Fruit fly (Drosophila melanogaster) whole organism, pupa: ENCODE measurements around the gene SLC5A11.

Experiments
- CG10348 ChIP-seq: fragments of 200-800 bp; sonication (Bioruptor generic); IDR thresholded peaks from 2 replicates; pipeline ENCODE4 v1.3.6; 2022; ENCODE audit warnings: missing biosample characterization, missing genetic modification characterization
- CG12605 ChIP-seq: fragments of 200-800 bp; sonication (Bioruptor generic); IDR thresholded peaks from 2 replicates; pipeline ENCODE4 v1.3.6; 2022; ENCODE audit warnings: missing biosample characterization, missing genetic modification characterization
- CG13204 ChIP-seq: fragments of 200-800 bp; sonication (Bioruptor generic); optimal IDR thresholded peaks from 2 replicates; lab custom pipeline; 2018; ENCODE audit warnings: missing biosample characterization, mild to moderate bottlenecking, missing genetic modification characterization, moderate library complexity
- CG14655 ChIP-seq: fragments of 200-800 bp; sonication (Bioruptor generic); optimal IDR thresholded peaks from 3 replicates; lab custom pipeline; 2017; ENCODE audit warnings: mild to moderate bottlenecking, missing biosample characterization, missing genetic modification reagents, missing genetic modification characterization
- CG15710 ChIP-seq: fragments of 200-800 bp; sonication (Bioruptor generic); optimal IDR thresholded peaks from 2 replicates; lab custom pipeline; 2018; ENCODE audit warnings: missing biosample characterization, mild to moderate bottlenecking, missing genetic modification characterization, moderate library complexity
- CG17806 ChIP-seq: fragments of 200-800 bp; sonication (Bioruptor generic); optimal IDR thresholded peaks from 2 replicates; lab custom pipeline; 2018; ENCODE audit warnings: missing biosample characterization, mild to moderate bottlenecking, missing genetic modification characterization, moderate library complexity
- CG32121 ChIP-seq: fragments of 200-800 bp; sonication (Bioruptor generic); IDR thresholded peaks from 2 replicates; pipeline ENCODE4 v1.3.6; 2022; ENCODE audit warnings: missing biosample characterization, missing genetic modification characterization
- CG34367 ChIP-seq: fragments of 200-800 bp; sonication (Bioruptor generic); optimal IDR thresholded peaks from 2 replicates; lab custom pipeline; 2018; ENCODE audit warnings: missing biosample characterization, mild to moderate bottlenecking, missing genetic modification characterization
- CG4496 ChIP-seq: fragments of 200-800 bp; sonication (Bioruptor generic); IDR thresholded peaks from 3 replicates; pipeline ENCODE4 v1.3.6; 2022; ENCODE audit warnings: missing biosample characterization, missing genetic modification characterization
- CG8159 ChIP-seq: fragments of 200-800 bp; sonication (Bioruptor generic); optimal IDR thresholded peaks from 3 replicates; lab custom pipeline; 2018; ENCODE audit warnings: missing biosample characterization, mild to moderate bottlenecking, missing genetic modification characterization, moderate library complexity
- CG8301 ChIP-seq: fragments of 200-800 bp; sonication (Bioruptor generic); optimal IDR thresholded peaks from 2 replicates; lab custom pipeline; 2018; ENCODE audit warnings: missing biosample characterization, mild to moderate bottlenecking, missing genetic modification characterization
- CG9948 ChIP-seq: fragments of 200-800 bp; sonication (Bioruptor generic); optimal IDR thresholded peaks from 2 replicates; lab custom pipeline; 2018; ENCODE audit warnings: missing biosample characterization, mild to moderate bottlenecking, missing genetic modification characterization, moderate library complexity
- D1 ChIP-seq: fragments of 200-800 bp; sonication (Bioruptor generic); optimal IDR thresholded peaks from 2 replicates; lab custom pipeline; 2018; ENCODE audit warnings: missing biosample characterization, mild to moderate bottlenecking, missing genetic modification characterization, moderate library complexity
- EcR ChIP-seq: fragments of 200-800 bp; sonication (Bioruptor generic); optimal IDR thresholded peaks from 3 replicates; lab custom pipeline; 2019; ENCODE audit warnings: missing biosample characterization, missing genetic modification characterization, mild to moderate bottlenecking, moderate library complexity, missing genetic modification reagents
- Ets98B ChIP-seq: fragments of 200-800 bp; sonication (Bioruptor generic); IDR thresholded peaks from 2 replicates; pipeline ENCODE4 v1.3.6; 2022; ENCODE audit warnings: missing biosample characterization, missing genetic modification characterization
- Pif1A ChIP-seq: fragments of 200-800 bp; sonication (Bioruptor generic); optimal IDR thresholded peaks from 3 replicates; lab custom pipeline; 2016; ENCODE audit warnings: missing biosample characterization, missing genetic modification characterization
- Pif1B ChIP-seq: fragments of 200-800 bp; sonication (Bioruptor generic); optimal IDR thresholded peaks from 3 replicates; lab custom pipeline; 2016; ENCODE audit warnings: missing biosample characterization, missing genetic modification characterization
- Snoo ChIP-seq: fragments of 200-800 bp; sonication (Bioruptor generic); optimal IDR thresholded peaks from 3 replicates; lab custom pipeline; 2017; ENCODE audit warnings: missing biosample characterization, mild to moderate bottlenecking, missing genetic modification characterization, inconsistent platforms
- fd96Ca ChIP-seq: fragments of 200-800 bp; sonication (Bioruptor generic); IDR thresholded peaks from 3 replicates; pipeline ENCODE4 v1.3.6; 2022; ENCODE audit warnings: missing biosample characterization, missing genetic modification characterization
- gl ChIP-seq: fragments of 200-800 bp; sonication (Bioruptor generic); optimal IDR thresholded peaks from 2 replicates; lab custom pipeline; 2018; ENCODE audit warnings: missing biosample characterization, mild to moderate bottlenecking, missing genetic modification characterization
- rn ChIP-seq: fragments of 200-800 bp; sonication (Bioruptor generic); IDR thresholded peaks from 2 replicates; pipeline ENCODE4 v1.3.6; 2022; ENCODE audit warnings: missing biosample characterization, missing genetic modification characterization

SLC5A11 gene

dm6 chr2L:8229134-8229533 lies 24.2 kb upstream of the SLC5A11 start:
- TF ChIP-seq CG17806 (tag; lab: Kevin White, UChicago) (peak; percentile 29), CG4496 (GFP tag; lab: Robert Waterston, UW) (peak; percentile 87), CG14655 (GFP tag; lab: Kevin White, UChicago) (no peak), rn (GFP tag; lab: Robert Waterston, UW) (no peak), Snoo (tag; lab: Kevin White, UChicago) (no peak), Ets98B (GFP tag; lab: Robert Waterston, UW) (peak; percentile 84), gl (tag; lab: Kevin White, UChicago) (no peak), CG15710 (no peak), CG32121 (GFP tag; lab: Robert Waterston, UW) (peak; percentile 71), fd96Ca (GFP tag; lab: Robert Waterston, UW) (peak; percentile 85), CG12605 (GFP tag; lab: Robert Waterston, UW) (peak; percentile 29)

- no peak for TF ChIP-seq Snoo (tag; lab: Kevin White, UChicago)
- peak; percentile 39 for TF ChIP-seq EcR (GFP tag; lab: Kevin White, UChicago)
Measured at dm6 chr2L:8220393-8220934, 15.5 kb upstream of the SLC5A11 start, which contains the start of gene Snx6. Snx6 (minus strand) TSS chr2L:8220741.

- no peak for TF ChIP-seq Ets98B (GFP tag; lab: Robert Waterston, UW)
- no peak for TF ChIP-seq CG32121 (GFP tag; lab: Robert Waterston, UW)
- no peak for TF ChIP-seq Snoo (tag; lab: Kevin White, UChicago)
Measured at dm6 chr2L:8217917-8218316, 13.0 kb upstream of the SLC5A11 start, which contains the start of gene CG8292. CG8292 (minus strand) TSS chr2L:8218017.

dm6 chr2L:8215259-8215929 lies 10.5 kb upstream of the SLC5A11 start, which contains the start of gene CG8349:
CG8349 (plus strand) TSS chr2L:8215915.
- TF ChIP-seq gl (tag; lab: Kevin White, UChicago) (no peak), CG34367 (no peak), CG17806 (tag; lab: Kevin White, UChicago) (no peak), CG12605 (GFP tag; lab: Robert Waterston, UW) (no peak), EcR (GFP tag; lab: Kevin White, UChicago) (no peak), CG8159 (tag; lab: Kevin White, UChicago) (no peak), Snoo (tag; lab: Kevin White, UChicago) (no peak), CG13204 (GFP tag; lab: Kevin White, UChicago) (no peak), fd96Ca (GFP tag; lab: Robert Waterston, UW) (no peak), CG10348 (GFP tag; lab: Robert Waterston, UW) (no peak), D1 (tag; lab: Kevin White, UChicago) (no peak), Ets98B (GFP tag; lab: Robert Waterston, UW) (no peak)
- TF ChIP-seq, all 21 proteins: peak for 0

- TF ChIP-seq CG8301 (tag; lab: Kevin White, UChicago) (no peak), CG9948 (tag; lab: Kevin White, UChicago) (no peak), D1 (tag; lab: Kevin White, UChicago) (no peak), CG34367 (no peak), CG4496 (GFP tag; lab: Robert Waterston, UW) (0 out of 3 replicates have a peak, but pooled peaks have one; percentile 32), EcR (GFP tag; lab: Kevin White, UChicago) (no peak), CG12605 (GFP tag; lab: Robert Waterston, UW) (no peak), CG32121 (GFP tag; lab: Robert Waterston, UW) (peak; percentile 43; the same call in 1 of the 2 replicates)
- TF ChIP-seq, all 21 proteins: peak for 2
Measured at dm6 chr2L:8213987-8214386, 9.1 kb upstream of the SLC5A11 start, which contains the start of gene CG8353. CG8353 (plus strand) TSS chr2L:8214045.

dm6 chr2L:8212666-8213270 lies 7.8 kb upstream of the SLC5A11 start, which contains the start of the genes CG8372 and CG8360:
CG8372 (minus strand) TSS chr2L:8212902.
CG8360 (plus strand) TSS chr2L:8212959.
- TF ChIP-seq CG4496 (GFP tag; lab: Robert Waterston, UW) (peak; percentile 100), gl (tag; lab: Kevin White, UChicago) (peak; percentile 98), CG8159 (tag; lab: Kevin White, UChicago) (peak; percentile 99), D1 (tag; lab: Kevin White, UChicago) (no peak), CG17806 (tag; lab: Kevin White, UChicago) (peak; percentile 99), Ets98B (GFP tag; lab: Robert Waterston, UW) (peak; percentile 99), CG9948 (tag; lab: Kevin White, UChicago) (peak; percentile 98), Snoo (tag; lab: Kevin White, UChicago) (peak; percentile 99), CG32121 (GFP tag; lab: Robert Waterston, UW) (peak; percentile 99), CG8301 (tag; lab: Kevin White, UChicago) (peak; percentile 99), fd96Ca (GFP tag; lab: Robert Waterston, UW) (peak; percentile 100), CG10348 (GFP tag; lab: Robert Waterston, UW) (peak; percentile 96), Pif1A (GFP tag; lab: Kevin White, UChicago) (peak; percentile 99), Pif1B (GFP tag; lab: Kevin White, UChicago) (peak; percentile 99), EcR (GFP tag; lab: Kevin White, UChicago) (peak; percentile 89), rn (GFP tag; lab: Robert Waterston, UW) (peak; percentile 99), CG34367 (peak; percentile 98), CG14655 (GFP tag; lab: Kevin White, UChicago) (peak; percentile 99), CG15710 (peak; percentile 99), CG12605 (GFP tag; lab: Robert Waterston, UW) (peak; percentile 98), CG13204 (GFP tag; lab: Kevin White, UChicago) (no peak)
